Fruit fly (Drosophila melanogaster): Measurements from ENCODE around the gene CG46320.

Gene CG46320

dm6 chr3L:5779476-5780401 is 115.8 kb downstream of the CG46320 start, which contains the start of the genes Myt1, PGRP-LD and Pmi:
Myt1 (minus strand) TSS chr3L:5779591.
PGRP-LD (plus strand) TSS chr3L:5780051.
Pmi (plus strand) TSS chr3L:5780051.
- TF ChIP-seq CG33017 (tag; optimal IDR thresholded peaks at IDR 0.05): no peak
- no peak for TF ChIP-seq CG1620 (GFP tag; optimal IDR thresholded peaks at IDR 0.05)
- no peak for TF ChIP-seq tj (GFP tag; optimal IDR thresholded peaks at IDR 0.05)
- no peak for TF ChIP-seq Crg-1 (GFP tag; optimal IDR thresholded peaks at IDR 0.05)
- TF ChIP-seq kay (GFP tag; ENCODE audit: borderline replicate concordance): no peak
- TF ChIP-seq Clk (GFP tag; optimal IDR thresholded peaks at IDR 0.05): no peak
- TF ChIP-seq bab1 (GFP tag; optimal IDR thresholded peaks at IDR 0.05): no peak
- no peak for TF ChIP-seq CG7101 (tag; optimal IDR thresholded peaks at IDR 0.05)
- TF ChIP-seq cnc (optimal IDR thresholded peaks at IDR 0.05): no peak
- TF ChIP-seq CG12768 (GFP tag; optimal IDR thresholded peaks at IDR 0.05): no peak
- TF ChIP-seq cic (GFP tag; optimal IDR thresholded peaks at IDR 0.05): no peak
- TF ChIP-seq ovo (GFP tag; optimal IDR thresholded peaks at IDR 0.05): no peak
- TF ChIP-seq Hr96 (GFP tag; optimal IDR thresholded peaks at IDR 0.05): no peak
- TF ChIP-seq toe (GFP tag; optimal IDR thresholded peaks at IDR 0.05): no peak
- no peak for TF ChIP-seq CG11617 (GFP tag; optimal IDR thresholded peaks at IDR 0.05)
- no peak for TF ChIP-seq CG5204 (GFP tag; optimal IDR thresholded peaks at IDR 0.05)
- no peak for TF ChIP-seq CG14711 (tag; optimal IDR thresholded peaks at IDR 0.05)

DNA sequence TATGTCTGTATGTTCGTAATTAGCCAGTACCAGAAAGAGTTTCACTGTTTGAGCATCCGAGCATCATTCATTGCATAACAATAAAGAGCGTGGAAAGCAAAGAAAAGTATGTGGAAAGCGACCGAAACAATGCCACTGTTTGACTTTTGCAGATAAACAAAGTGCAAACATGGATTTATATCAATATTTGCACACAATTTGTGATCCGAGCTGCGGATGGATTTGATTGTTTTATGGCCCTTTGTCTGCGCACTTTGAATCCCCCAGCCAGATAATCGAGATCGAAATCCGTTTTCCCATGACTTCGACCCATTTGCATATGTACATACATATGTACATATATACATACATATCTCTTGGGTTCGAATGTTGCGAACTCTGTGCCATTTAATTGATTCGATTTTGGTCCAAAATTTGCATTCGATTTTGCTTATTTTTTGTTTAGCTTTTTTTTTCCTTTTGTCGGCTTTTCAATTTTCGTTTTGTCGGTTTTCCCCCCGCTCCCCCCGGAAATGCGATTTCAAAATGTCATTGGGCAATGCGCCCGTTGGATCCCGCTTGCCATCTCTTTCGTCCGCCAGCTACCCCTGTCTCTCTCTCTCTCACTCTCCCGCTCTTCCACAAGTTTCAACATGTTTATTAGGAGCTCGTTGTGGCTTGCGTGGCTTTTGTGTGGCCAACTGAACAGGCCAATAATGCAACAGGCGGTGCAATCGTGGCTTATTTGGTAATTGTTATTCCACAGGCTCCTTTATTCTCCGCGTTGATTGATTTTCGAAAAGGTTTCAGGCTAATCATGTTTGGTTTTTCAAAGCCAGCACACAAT is 121.5 kb downstream of the CG46320 start:
- no peak for TF ChIP-seq CG1620 (GFP tag; optimal IDR thresholded peaks at IDR 0.05)
- no peak for TF ChIP-seq toe (GFP tag; optimal IDR thresholded peaks at IDR 0.05)
- TF ChIP-seq Clk (GFP tag; optimal IDR thresholded peaks at IDR 0.05): no peak
- no peak for TF ChIP-seq ovo (GFP tag; optimal IDR thresholded peaks at IDR 0.05)
- no peak for TF ChIP-seq CG12768 (GFP tag; optimal IDR thresholded peaks at IDR 0.05)
- TF ChIP-seq Crg-1 (GFP tag; optimal IDR thresholded peaks at IDR 0.05): no peak
- no peak for TF ChIP-seq CG7101 (tag; optimal IDR thresholded peaks at IDR 0.05)
- TF ChIP-seq tj (GFP tag; optimal IDR thresholded peaks at IDR 0.05): no peak
- no peak for TF ChIP-seq Mnt (GFP tag; optimal IDR thresholded peaks at IDR 0.05)
- no peak for TF ChIP-seq kay (GFP tag; ENCODE audit: borderline replicate concordance)
- TF ChIP-seq CG11617 (GFP tag; optimal IDR thresholded peaks at IDR 0.05): no peak
- TF ChIP-seq CG14711 (tag; optimal IDR thresholded peaks at IDR 0.05): no peak
- no peak for TF ChIP-seq cnc (optimal IDR thresholded peaks at IDR 0.05)
- no peak for TF ChIP-seq CG5204 (GFP tag; optimal IDR thresholded peaks at IDR 0.05)
- TF ChIP-seq cic (GFP tag; optimal IDR thresholded peaks at IDR 0.05): no peak
- TF ChIP-seq bab1 (GFP tag; optimal IDR thresholded peaks at IDR 0.05): no peak

- TF ChIP-seq cic (GFP tag; optimal IDR thresholded peaks at IDR 0.05): no peak
- no peak for TF ChIP-seq CG11617 (GFP tag; optimal IDR thresholded peaks at IDR 0.05)
- TF ChIP-seq CG12768 (GFP tag; optimal IDR thresholded peaks at IDR 0.05): no peak
- TF ChIP-seq CG7101 (tag; optimal IDR thresholded peaks at IDR 0.05): no peak
- TF ChIP-seq CG33017 (tag; optimal IDR thresholded peaks at IDR 0.05): no peak
These were observed 122.7 kb downstream of the CG46320 start, which contains the start of gene Cralbp for dm6 chr3L:5786604-5787003. Cralbp (minus strand) TSS chr3L:5786718.

DNA sequence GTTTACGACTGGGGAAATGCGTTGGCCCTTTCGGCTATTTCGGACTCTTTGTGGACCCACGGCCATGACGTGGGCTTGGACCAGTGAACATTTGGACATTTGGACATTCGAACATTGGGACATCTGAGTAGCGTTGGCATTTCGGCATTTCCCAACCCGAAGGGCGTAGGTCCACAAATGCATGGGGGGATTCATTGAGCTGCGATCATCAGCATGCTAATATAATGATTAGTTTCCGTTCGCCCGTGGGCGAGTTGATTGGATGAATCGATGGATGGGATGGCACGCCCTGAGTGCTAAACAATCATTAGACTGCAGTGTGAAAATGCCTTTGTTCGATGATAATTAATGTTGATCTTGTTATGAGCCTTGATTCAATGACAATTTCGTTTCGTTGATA is 123.6 kb downstream of the CG46320 start:
- TF ChIP-seq kay (GFP tag; ENCODE audit: borderline replicate concordance) (no peak), CG1620 (GFP tag; optimal IDR thresholded peaks at IDR 0.05) (no peak), CG33017 (tag; optimal IDR thresholded peaks at IDR 0.05) (no peak), CG12768 (GFP tag; optimal IDR thresholded peaks at IDR 0.05) (no peak), cic (GFP tag; optimal IDR thresholded peaks at IDR 0.05) (no peak), tj (GFP tag; optimal IDR thresholded peaks at IDR 0.05) (no peak), Crg-1 (GFP tag; optimal IDR thresholded peaks at IDR 0.05) (no peak), Clk (GFP tag; optimal IDR thresholded peaks at IDR 0.05) (no peak), cnc (optimal IDR thresholded peaks at IDR 0.05) (no peak), CG5204 (GFP tag; optimal IDR thresholded peaks at IDR 0.05) (no peak)

- TF ChIP-seq Hr96 (GFP tag; optimal IDR thresholded peaks at IDR 0.05) (no peak), CG12768 (GFP tag; optimal IDR thresholded peaks at IDR 0.05) (no peak), Crg-1 (GFP tag; optimal IDR thresholded peaks at IDR 0.05) (no peak), CG1620 (GFP tag; optimal IDR thresholded peaks at IDR 0.05) (no peak), tj (GFP tag; optimal IDR thresholded peaks at IDR 0.05) (no peak), CG11617 (GFP tag; optimal IDR thresholded peaks at IDR 0.05) (no peak)
These were observed 124.9 kb downstream of the CG46320 start for dm6 chr3L:5788823-5789222.

- TF ChIP-seq CG12768 (GFP tag; optimal IDR thresholded peaks at IDR 0.05) (no peak), tj (GFP tag; optimal IDR thresholded peaks at IDR 0.05) (no peak), bab1 (GFP tag; optimal IDR thresholded peaks at IDR 0.05) (peak; percentile 23), CG33017 (tag; optimal IDR thresholded peaks at IDR 0.05) (peak; percentile 35), CG11617 (GFP tag; optimal IDR thresholded peaks at IDR 0.05) (no peak), CG7101 (tag; optimal IDR thresholded peaks at IDR 0.05) (peak; percentile 29), CG14711 (tag; optimal IDR thresholded peaks at IDR 0.05) (peak; percentile 37), Hr96 (GFP tag; optimal IDR thresholded peaks at IDR 0.05) (no peak), CG7045 (GFP tag; optimal IDR thresholded peaks at IDR 0.05) (no peak)
These were observed 125.7 kb downstream of the CG46320 start for dm6 chr3L:5789663-5790062.

Data from whole organism, adult.